Worm (Caenorhabditis elegans): Measurements from ENCODE around the gene F59B2.9.

F59B2.9 gene

ce11 chrIII:8973163-8973562 is 39.0 kb downstream of the F59B2.9 start:
- TF ChIP-seq ets-4 (tag; optimal IDR thresholded peaks at IDR 0.05) (no peak), ceh-6 (GFP tag; optimal IDR thresholded peaks at IDR 0.05) (no peak), unc-3 (GFP tag; conservative IDR thresholded peaks at IDR 0.05) (no peak), unc-3 (tag; optimal IDR thresholded peaks at IDR 0.05) (no peak), eyg-1 (tag; optimal IDR thresholded peaks at IDR 0.05) (no peak), fkh-10 (GFP tag; optimal IDR thresholded peaks at IDR 0.05) (no peak), K02D7.2 (tag; optimal IDR thresholded peaks at IDR 0.05) (no peak), ceh-24 (tag; optimal IDR thresholded peaks at IDR 0.05) (no peak), hlh-15 (tag; optimal IDR thresholded peaks at IDR 0.05) (no peak), ceh-48 (tag; optimal IDR thresholded peaks at IDR 0.05) (no peak), odd-2 (tag; optimal IDR thresholded peaks at IDR 0.05) (no peak), fax-1 (tag; optimal IDR thresholded peaks at IDR 0.05) (no peak), mec-3 (tag; optimal IDR thresholded peaks at IDR 0.05; ENCODE audit: borderline replicate concordance) (no peak), ceh-31 (tag; optimal IDR thresholded peaks at IDR 0.05) (no peak), pha-2 (tag; optimal IDR thresholded peaks at IDR 0.05) (no peak), C08G9.2 (tag; optimal IDR thresholded peaks at IDR 0.05) (no peak), fkh-6 (tag; optimal IDR thresholded peaks at IDR 0.05) (no peak), rnt-1 (tag; optimal IDR thresholded peaks at IDR 0.05) (no peak), Y22D7AL.16 (tag; optimal IDR thresholded peaks at IDR 0.05) (no peak), sdc-2 (tag; optimal IDR thresholded peaks at IDR 0.05) (no peak), ceh-34 (tag; optimal IDR thresholded peaks at IDR 0.05) (no peak)

ce11 chrIII:8971255-8972020 is 40.8 kb downstream of the F59B2.9 start, which contains the start of the genes eif-3.D and R08D7.4:
eif-3.D (minus strand) TSS chrIII:8971578.
R08D7.4 (plus strand) TSS chrIII:8971892.
- TF ChIP-seq hlh-15 (tag; optimal IDR thresholded peaks at IDR 0.05) (peak; percentile 57), T23F11.4 (GFP tag; optimal IDR thresholded peaks at IDR 0.05) (no peak), pag-3 (tag; optimal IDR thresholded peaks at IDR 0.05; ENCODE audit: borderline replicate concordance) (no peak), unc-3 (GFP tag; conservative IDR thresholded peaks at IDR 0.05) (no peak), unc-3 (tag; optimal IDR thresholded peaks at IDR 0.05) (peak; percentile 3), ceh-45 (GFP tag; IDR thresholded peaks at IDR 0.05) (no peak), tbx-2 (tag; optimal IDR thresholded peaks at IDR 0.05) (peak; percentile 54), npax-4 (tag; optimal IDR thresholded peaks at IDR 0.05) (no peak), zip-5 (tag; optimal IDR thresholded peaks at IDR 0.05) (no peak), sox-4 (tag; optimal IDR thresholded peaks at IDR 0.05) (peak; percentile 31), sdc-2 (tag; optimal IDR thresholded peaks at IDR 0.05) (no peak), syd-9 (tag; optimal IDR thresholded peaks at IDR 0.05) (peak; percentile 61), K09A11.1 (tag; optimal IDR thresholded peaks at IDR 0.05; ENCODE audit: insufficient read depth) (no peak), pax-1 (tag; optimal IDR thresholded peaks at IDR 0.05) (no peak), unc-86 (tag; optimal IDR thresholded peaks at IDR 0.05) (no peak), ztf-16 (tag; optimal IDR thresholded peaks at IDR 0.05) (no peak), fax-1 (tag; optimal IDR thresholded peaks at IDR 0.05) (no peak), ceh-2 (tag; optimal IDR thresholded peaks at IDR 0.05) (peak; percentile 36), Y22D7AL.16 (tag; optimal IDR thresholded peaks at IDR 0.05) (no peak), C38D4.7 (GFP tag; optimal IDR thresholded peaks at IDR 0.05) (peak; percentile 3), dmd-4 (tag; optimal IDR thresholded peaks at IDR 0.05; ENCODE audit: borderline replicate concordance) (no peak), ceh-14 (tag; optimal IDR thresholded peaks at IDR 0.05) (peak; percentile 58), fkh-6 (tag; optimal IDR thresholded peaks at IDR 0.05) (no peak), F13H6.1 (tag; optimal IDR thresholded peaks at IDR 0.05) (peak; percentile 35), ceh-48 (tag; optimal IDR thresholded peaks at IDR 0.05) (no peak), dve-1 (tag; optimal IDR thresholded peaks at IDR 0.05) (no peak), nhr-232 (tag; optimal IDR thresholded peaks at IDR 0.05) (peak; percentile 20), ceh-30 (tag; optimal IDR thresholded peaks at IDR 0.05) (peak; percentile 37), lim-6 (tag; optimal IDR thresholded peaks at IDR 0.05) (no peak), ref-2 (tag; optimal IDR thresholded peaks at IDR 0.05) (no peak), rnt-1 (tag; optimal IDR thresholded peaks at IDR 0.05) (no peak), mec-3 (tag; optimal IDR thresholded peaks at IDR 0.05; ENCODE audit: borderline replicate concordance) (no peak), unc-55 (GFP tag; optimal IDR thresholded peaks at IDR 0.05) (no peak), ceh-18 (tag; optimal IDR thresholded peaks at IDR 0.05) (peak; percentile 19), che-1 (tag; optimal IDR thresholded peaks at IDR 0.05) (peak; percentile 34), ttx-3 (tag; optimal IDR thresholded peaks at IDR 0.05) (no peak), hlh-13 (GFP tag; optimal IDR thresholded peaks at IDR 0.05) (no peak), ceh-22 (tag; optimal IDR thresholded peaks at IDR 0.05) (no peak), ceh-34 (tag; optimal IDR thresholded peaks at IDR 0.05) (peak; percentile 45)
